Worm (Caenorhabditis elegans): ENCODE measurements around the gene T04A8.7.
A peak's percentile ranks its signal among the peaks of the same experiment; 100 is the strongest.

DNA sequence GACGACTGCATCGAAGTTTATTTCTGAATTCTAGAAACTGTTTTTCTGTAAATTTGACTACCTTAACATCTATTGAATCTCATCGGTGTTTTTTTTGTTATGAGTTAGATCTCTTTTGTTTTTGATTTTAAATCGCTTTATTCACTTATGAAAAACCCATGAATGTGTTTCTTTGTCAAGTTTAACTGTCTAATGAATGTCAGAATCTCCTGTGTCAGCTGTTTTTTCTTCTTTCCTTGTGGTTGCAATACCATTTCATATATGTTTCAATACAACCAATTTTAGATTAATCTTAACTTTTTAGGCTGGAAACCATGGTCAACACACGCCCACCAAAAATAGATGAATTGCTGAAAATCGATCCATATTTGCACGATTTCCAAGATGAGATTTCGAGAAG is at the start of gene T04A8.7:
- TF ChIP-seq ama-1 (optimal IDR thresholded peaks at IDR 0.05): peak; percentile 59
- TF ChIP-seq nhr-77 (tag; optimal IDR thresholded peaks at IDR 0.05): no peak

Measured in whole organism, L4 larva.